Fruit fly (Drosophila melanogaster) whole organism, embryonic: ENCODE measurements around the gene Jarid2.

ENCODE experiments used
- Antp ChIP-seq: fragments of 200-800 bp; sonication (Bioruptor generic); optimal IDR thresholded peaks from 3 replicates; lab custom pipeline; 2016; ENCODE audit warnings: missing biosample characterization, missing genetic modification characterization
- Atf3 ChIP-seq: fragments of 200-800 bp; sonication (Bioruptor generic); optimal IDR thresholded peaks from 3 replicates; lab custom pipeline; 2016; ENCODE audit warnings: missing biosample characterization, missing genetic modification characterization
- Bteb2 ChIP-seq: fragments of 200-800 bp; sonication (Bioruptor generic); optimal IDR thresholded peaks from 2 replicates; lab custom pipeline; 2016; ENCODE audit warnings: missing biosample characterization, missing genetic modification characterization
- CG1024 ChIP-seq: fragments of 200-800 bp; sonication (Bioruptor generic); IDR thresholded peaks from 2 replicates; pipeline ENCODE4 v1.3.6; 2022; ENCODE audit warnings: missing biosample characterization, missing genetic modification characterization
- CG10267 ChIP-seq: fragments of 200-800 bp; sonication (Bioruptor generic); optimal IDR thresholded peaks from 2 replicates; lab custom pipeline; 2018; ENCODE audit warnings: missing biosample characterization, mild to moderate bottlenecking, missing genetic modification characterization, moderate library complexity
- CG10654 ChIP-seq: fragments of 200-800 bp; sonication (Bioruptor generic); optimal IDR thresholded peaks from 2 replicates; lab custom pipeline; 2016; ENCODE audit warnings: missing biosample characterization, missing genetic modification characterization
- CG11696 ChIP-seq: fragments of 200-800 bp; sonication (Bioruptor generic); IDR thresholded peaks from 2 replicates; pipeline ENCODE4 v1.3.6; 2022; ENCODE audit warnings: missing biosample characterization, missing genetic modification characterization
- CG12236 ChIP-seq: fragments of 200-800 bp; sonication (Bioruptor generic); optimal IDR thresholded peaks from 2 replicates; lab custom pipeline; 2016; ENCODE audit warnings: missing biosample characterization, missing genetic modification characterization
- CG17361 ChIP-seq: fragments of 200-800 bp; sonication (Bioruptor generic); IDR thresholded peaks from 3 replicates; pipeline ENCODE4 v1.3.6; 2022; ENCODE audit warnings: missing biosample characterization, missing genetic modification characterization
- CG17829 ChIP-seq: fragments of 200-800 bp; optimal IDR thresholded peaks from 2 replicates; lab custom pipeline; 2019; ENCODE audit warnings: missing biosample characterization, mild to moderate bottlenecking, missing genetic modification characterization, moderate library complexity
- CG2120 ChIP-seq: fragments of 200-800 bp; sonication (Bioruptor generic); optimal IDR thresholded peaks from 3 replicates; lab custom pipeline; 2016; ENCODE audit warnings: missing biosample characterization, missing genetic modification characterization
- CG2202 ChIP-seq: fragments of 200-800 bp; sonication (Bioruptor generic); optimal IDR thresholded peaks from 2 replicates; lab custom pipeline; 2018; ENCODE audit warnings: missing biosample characterization, mild to moderate bottlenecking, missing genetic modification characterization
- CG2678 ChIP-seq: fragments of 200-800 bp; sonication (Bioruptor generic); optimal IDR thresholded peaks from 3 replicates; lab custom pipeline; 2019; ENCODE audit warnings: missing biosample characterization, mild to moderate bottlenecking, missing genetic modification characterization, moderate library complexity
- CG30020 ChIP-seq: fragments of 200-800 bp; optimal IDR thresholded peaks from 2 replicates; lab custom pipeline; 2019; ENCODE audit warnings: missing biosample characterization, mild to moderate bottlenecking, missing genetic modification characterization, moderate library complexity
- CG3281 ChIP-seq: fragments of 200-800 bp; sonication (Bioruptor generic); optimal IDR thresholded peaks from 3 replicates; lab custom pipeline; 2017; ENCODE audit warnings: missing biosample characterization, mild to moderate bottlenecking, missing genetic modification characterization
- CG33213 ChIP-seq: fragments of 200-800 bp; sonication (Bioruptor generic); optimal IDR thresholded peaks from 3 replicates; lab custom pipeline; 2016; ENCODE audit warnings: missing biosample characterization, missing genetic modification characterization
- CG3995 ChIP-seq: fragments of 200-800 bp; sonication (Bioruptor generic); optimal IDR thresholded peaks from 3 replicates; lab custom pipeline; 2016; ENCODE audit warnings: missing biosample characterization, missing genetic modification characterization
- CG43689 ChIP-seq: fragments of 200-800 bp; sonication (Bioruptor generic); IDR thresholded peaks from 2 replicates; pipeline ENCODE4 v1.3.6; 2022; ENCODE audit warnings: missing biosample characterization, missing genetic modification characterization
- CG4424 ChIP-seq: fragments of 200-800 bp; sonication (Bioruptor generic); optimal IDR thresholded peaks from 3 replicates; lab custom pipeline; 2016; ENCODE audit warnings: missing biosample characterization, missing genetic modification characterization
- CG4854 ChIP-seq: fragments of 200-800 bp; sonication (Bioruptor generic); optimal IDR thresholded peaks from 2 replicates; lab custom pipeline; 2016; ENCODE audit warnings: missing biosample characterization, missing genetic modification characterization, inconsistent platforms
- CG5953 ChIP-seq: fragments of 200-800 bp; sonication (Bioruptor generic); IDR thresholded peaks from 2 replicates; pipeline ENCODE4 v1.3.6; 2022; ENCODE audit warnings: missing biosample characterization, missing genetic modification characterization
- CG7556 ChIP-seq: fragments of 200-800 bp; sonication (Bioruptor generic); optimal IDR thresholded peaks from 2 replicates; lab custom pipeline; 2017; ENCODE audit warnings: missing biosample characterization, mild to moderate bottlenecking, missing genetic modification characterization
- CG7987 ChIP-seq: fragments of 200-800 bp; sonication (Bioruptor generic); optimal IDR thresholded peaks from 2 replicates; lab custom pipeline; 2018; ENCODE audit warnings: missing biosample characterization, mild to moderate bottlenecking, missing genetic modification characterization, moderate library complexity
- CG9215 ChIP-seq: fragments of 200-800 bp; sonication (Bioruptor generic); IDR thresholded peaks from 2 replicates; pipeline ENCODE4 v1.3.6; 2022; ENCODE audit warnings: missing biosample characterization, missing genetic modification characterization
- Dek ChIP-seq: fragments of 200-800 bp; sonication (Bioruptor generic); optimal IDR thresholded peaks from 3 replicates; lab custom pipeline; 2019; ENCODE audit warnings: missing biosample characterization, mild to moderate bottlenecking, missing genetic modification characterization, moderate library complexity
- Dip2 ChIP-seq: fragments of 200-800 bp; sonication (Bioruptor generic); IDR thresholded peaks from 2 replicates; pipeline ENCODE4 v1.3.6; 2022; ENCODE audit warnings: missing biosample characterization, missing genetic modification characterization
- E2f1 ChIP-seq: fragments of 200-800 bp; sonication (Bioruptor generic); IDR thresholded peaks from 2 replicates; pipeline ENCODE4 v1.3.6; 2022; ENCODE audit warnings: missing biosample characterization, missing genetic modification characterization
- GATAe ChIP-seq: fragments of 200-800 bp; sonication (Bioruptor generic); conservative IDR thresholded peaks from 2 replicates; pipeline ENCODE4 v1.3.6; 2022; ENCODE audit warnings: missing biosample characterization, missing genetic modification characterization
- Hr39 ChIP-seq: fragments of >200 bp; optimal IDR thresholded peaks from 2 replicates; lab custom pipeline; 2017
- Hr78 ChIP-seq, 2 experiments: fragments of 200-800 bp in 1 of 2; fragments of >200 bp in 1 of 2; sonication (Bioruptor generic) in 1 of 2; optimal IDR thresholded peaks; 2 replicates each; lab custom pipeline; 2017 to 2019; ENCODE audit warnings: missing biosample characterization in 2 of 2, missing genetic modification characterization in 2 of 2, mild to moderate bottlenecking in 1 of 2, moderate library complexity in 1 of 2
- Nf-YC ChIP-seq: fragments of 200-800 bp; optimal IDR thresholded peaks from 3 replicates; lab custom pipeline; 2019; ENCODE audit warnings: missing biosample characterization, mild to moderate bottlenecking, missing genetic modification characterization, moderate library complexity
- Spps ChIP-seq: fragments of 200-800 bp; sonication (Bioruptor generic); optimal IDR thresholded peaks from 2 replicates; lab custom pipeline; 2018; ENCODE audit warnings: missing biosample characterization, mild to moderate bottlenecking, missing genetic modification characterization
- Tbp ChIP-seq: fragments of >200 bp; optimal IDR thresholded peaks from 2 replicates; lab custom pipeline; 2018; ENCODE audit warnings: missing biosample characterization, missing genetic modification characterization
- Vsx1 ChIP-seq: fragments of 200-800 bp; sonication (Bioruptor generic); optimal IDR thresholded peaks from 2 replicates; lab custom pipeline; 2017; ENCODE audit warnings: missing biosample characterization, mild to moderate bottlenecking, missing genetic modification characterization, missing genetic modification reagents
- ac ChIP-seq: fragments of 200-800 bp; sonication (Bioruptor generic); optimal IDR thresholded peaks from 3 replicates; lab custom pipeline; 2017; ENCODE audit warnings: missing biosample characterization, mild to moderate bottlenecking, missing genetic modification characterization
- ara ChIP-seq: fragments of 200-800 bp; sonication (Bioruptor generic); IDR thresholded peaks from 2 replicates; pipeline ENCODE4 v1.3.6; 2022; ENCODE audit warnings: missing biosample characterization, missing genetic modification characterization
- cad ChIP-seq: fragments of >200 bp; optimal IDR thresholded peaks from 2 replicates; lab custom pipeline; 2017; ENCODE audit warnings: missing biosample characterization, missing genetic modification characterization
- dpn ChIP-seq, 2 experiments: fragments of 200-800 bp; sonication (Bioruptor generic); optimal IDR thresholded peaks; 3 replicates each; lab custom pipeline; 2016; ENCODE audit warnings: missing biosample characterization in 2 of 2, missing genetic modification characterization in 2 of 2
- dysf ChIP-seq: fragments of 200-800 bp; sonication (Bioruptor generic); IDR thresholded peaks from 3 replicates; pipeline ENCODE4 v1.3.6; 2022; ENCODE audit warnings: missing biosample characterization, missing genetic modification characterization
- exex ChIP-seq: fragments of 200-800 bp; sonication (Bioruptor generic); optimal IDR thresholded peaks from 4 replicates; lab custom pipeline; 2018; ENCODE audit warnings: missing biosample characterization, mild to moderate bottlenecking, missing genetic modification characterization, moderate library complexity
- gro ChIP-seq: fragments of 200-800 bp; sonication (Bioruptor generic); optimal IDR thresholded peaks from 2 replicates; lab custom pipeline; 2016; ENCODE audit warnings: missing biosample characterization, missing genetic modification characterization
- hbn ChIP-seq: fragments of 200-800 bp; sonication (Bioruptor generic); IDR thresholded peaks from 2 replicates; pipeline ENCODE4 v1.3.6; 2022; ENCODE audit warnings: missing biosample characterization, missing genetic modification characterization; ENCODE audit not compliant: partially characterized antibody
- mam ChIP-seq: fragments of 200-800 bp; sonication (Bioruptor generic); optimal IDR thresholded peaks from 3 replicates; lab custom pipeline; 2016; ENCODE audit warnings: missing biosample characterization, missing genetic modification characterization
- nau ChIP-seq: fragments of 200-800 bp; sonication (Bioruptor generic); optimal IDR thresholded peaks from 3 replicates; lab custom pipeline; 2017; ENCODE audit warnings: missing biosample characterization, mild to moderate bottlenecking, missing genetic modification characterization, missing genetic modification reagents
- ranshi ChIP-seq: fragments of 200-800 bp; sonication (Bioruptor generic); IDR thresholded peaks from 2 replicates; pipeline ENCODE4 v1.3.6; 2022; ENCODE audit warnings: missing biosample characterization, missing genetic modification characterization
- row ChIP-seq: fragments of 200-800 bp; sonication (Bioruptor generic); IDR thresholded peaks from 3 replicates; pipeline ENCODE4 v1.3.6; 2022; ENCODE audit warnings: missing biosample characterization, missing genetic modification characterization
- scrt ChIP-seq: fragments of 200-800 bp; sonication (Bioruptor generic); optimal IDR thresholded peaks from 2 replicates; lab custom pipeline; 2018; ENCODE audit warnings: missing biosample characterization, mild to moderate bottlenecking, missing genetic modification characterization, moderate library complexity
- slou ChIP-seq: fragments of 200-800 bp; sonication (Bioruptor generic); optimal IDR thresholded peaks from 3 replicates; lab custom pipeline; 2016; ENCODE audit warnings: missing biosample characterization, missing genetic modification characterization
- sqz ChIP-seq: fragments of 200-800 bp; sonication (Bioruptor generic); optimal IDR thresholded peaks from 3 replicates; lab custom pipeline; 2018; ENCODE audit warnings: missing biosample characterization, mild to moderate bottlenecking, missing genetic modification characterization
- sug ChIP-seq: fragments of 200-800 bp; optimal IDR thresholded peaks from 2 replicates; lab custom pipeline; 2019; ENCODE audit warnings: missing biosample characterization, mild to moderate bottlenecking, missing genetic modification characterization, moderate library complexity
- z ChIP-seq: fragments of 200-800 bp; sonication (Bioruptor generic); IDR thresholded peaks from 3 replicates; pipeline ENCODE4 v1.3.6; 2022; ENCODE audit warnings: missing biosample characterization, missing genetic modification characterization

Gene Jarid2

dm6 chr3L:9451522-9452118 is 25.2 kb upstream of the Jarid2 start, which contains the start of the genes CG3448 and ghi (continued):
- TF ChIP-seq CG11696: no peak
- peak; percentile 70 for TF ChIP-seq CG2120 (GFP tag; lab: Kevin White, UChicago)
- peak; percentile 57; the same call in 2 of the 3 replicates for TF ChIP-seq row
- TF ChIP-seq z (GFP tag; lab: Robert Waterston, UW): no peak
- peak; percentile 0 for TF ChIP-seq CG4854 (GFP tag; lab: Kevin White, UChicago)
- TF ChIP-seq sug: peak; percentile 23
- no peak for TF ChIP-seq Tbp (GFP tag; lab: Kevin White, UChicago)
- TF ChIP-seq Dip2 (GFP tag; lab: Robert Waterston, UW): no peak
- TF ChIP-seq mam (GFP tag; lab: Kevin White, UChicago): peak; percentile 59
- no peak for TF ChIP-seq Bteb2 (GFP tag; lab: Kevin White, UChicago)
- TF ChIP-seq ara (GFP tag; lab: Robert Waterston, UW): peak; percentile 59
- peak; percentile 61 for TF ChIP-seq CG17829 (tag; lab: Kevin White, UChicago)
- TF ChIP-seq ac (GFP tag; lab: Kevin White, UChicago): no peak
- TF ChIP-seq nau: no peak
- no peak for TF ChIP-seq CG12236 (GFP tag; lab: Kevin White, UChicago)
- TF ChIP-seq slou (GFP tag; lab: Kevin White, UChicago): peak; percentile 34
- peak; percentile 73 for TF ChIP-seq CG17361
- TF ChIP-seq exex: peak; percentile 56
- peak; percentile 62 for TF ChIP-seq CG10654
- peak; percentile 87 for TF ChIP-seq Vsx1 (GFP tag; lab: Kevin White, UChicago)
- peak; percentile 66 for TF ChIP-seq CG7987
- TF ChIP-seq ranshi (GFP tag; lab: Robert Waterston, UW): peak; percentile 43; the same call in 1 of the 2 replicates
- no peak for TF ChIP-seq CG5953 (GFP tag; lab: Robert Waterston, UW)
- TF ChIP-seq CG10267 (tag; lab: Kevin White, UChicago): peak; percentile 98
- peak; percentile 91 for TF ChIP-seq scrt (GFP tag; lab: Kevin White, UChicago)
- no peak for TF ChIP-seq Hr78 (GFP tag; optimal IDR thresholded peaks at IDR 0.05; lab: Kevin White, UChicago)
- TF ChIP-seq Spps (tag; lab: Kevin White, UChicago): peak; percentile 54
- TF ChIP-seq CG9215 (GFP tag; lab: Robert Waterston, UW): peak; percentile 68
- peak; percentile 18 for TF ChIP-seq Dek (tag; lab: Kevin White, UChicago)
- TF ChIP-seq CG3995 (GFP tag; lab: Kevin White, UChicago): peak; percentile 37
- peak; percentile 75 for TF ChIP-seq CG4424 (GFP tag; lab: Kevin White, UChicago)
- no peak for TF ChIP-seq GATAe (GFP tag; lab: Robert Waterston, UW)
- peak; percentile 55 for TF ChIP-seq sqz (GFP tag; lab: Kevin White, UChicago)
- peak; percentile 15; the same call in 1 of the 2 replicates for TF ChIP-seq E2f1 (GFP tag; lab: Robert Waterston, UW)
- TF ChIP-seq CG1024: no peak
- TF ChIP-seq CG7556 (GFP tag; lab: Kevin White, UChicago): peak; percentile 62
- TF ChIP-seq Atf3 (GFP tag; lab: Kevin White, UChicago): no peak
- TF ChIP-seq dpn (GFP tag; optimal IDR thresholded peaks at IDR 0.05; lab: Kevin White, UChicago): peak; percentile 56 to 63
- peak; percentile 62 for TF ChIP-seq hbn
- TF ChIP-seq CG2678: peak; percentile 81
- peak; percentile 65; the same call in 2 of the 3 replicates for TF ChIP-seq dysf
- TF ChIP-seq CG43689 (GFP tag; lab: Robert Waterston, UW): no peak
- TF ChIP-seq cad (GFP tag; lab: Kevin White, UChicago): peak; percentile 31
- no peak for TF ChIP-seq CG2202 (tag; lab: Kevin White, UChicago)
- peak; percentile 6 for TF ChIP-seq CG33213
- no peak for TF ChIP-seq Hr39 (lab: Kevin White, UChicago)
- peak; percentile 41 for TF ChIP-seq CG30020
- TF ChIP-seq Nf-YC (tag; lab: Kevin White, UChicago): peak; percentile 77
- peak; percentile 68 for TF ChIP-seq CG3281 (GFP tag; lab: Kevin White, UChicago)
- no peak for TF ChIP-seq Antp
- TF ChIP-seq gro (GFP tag; lab: Kevin White, UChicago): peak; percentile 41
